Worm (Caenorhabditis elegans) whole organism, L3 larva: ENCODE results near the gene ska-3.

Experiments
- nhr-237 ChIP-seq: fragments of 150-350 bp; optimal IDR thresholded peaks from 2 replicates; lab custom pipeline; 2014; ENCODE audit warnings: missing biosample characterization, missing genetic modification characterization
- zag-1 ChIP-seq: fragments of 150-350 bp; optimal IDR thresholded peaks from 2 replicates; lab custom pipeline; 2014; ENCODE audit warnings: missing biosample characterization, missing genetic modification characterization

DNA sequence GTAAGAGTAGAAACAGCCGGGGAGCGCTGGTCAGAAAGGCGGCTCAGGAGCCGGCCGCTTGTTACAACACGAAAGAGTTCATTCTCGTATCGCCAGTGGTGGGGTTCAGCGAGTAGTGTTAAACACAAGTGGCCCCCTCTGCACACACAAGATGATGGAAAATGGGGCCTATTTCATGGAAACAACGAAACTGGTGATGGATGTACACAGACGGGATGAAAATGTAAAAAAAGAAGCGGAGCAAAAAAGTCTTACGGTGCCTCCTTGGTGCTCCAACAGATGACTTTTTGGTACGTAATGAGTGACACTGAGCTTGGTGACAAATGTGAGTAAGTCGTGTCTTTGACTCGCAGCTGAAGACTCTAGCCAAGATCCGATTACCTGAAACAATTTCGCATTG, 29.2 kb upstream of the ska-3 start:
- no peak for TF ChIP-seq nhr-237
- TF ChIP-seq zag-1: no peak
